Fruit fly (Drosophila melanogaster): ENCODE measurements around the gene vri.

DNA sequence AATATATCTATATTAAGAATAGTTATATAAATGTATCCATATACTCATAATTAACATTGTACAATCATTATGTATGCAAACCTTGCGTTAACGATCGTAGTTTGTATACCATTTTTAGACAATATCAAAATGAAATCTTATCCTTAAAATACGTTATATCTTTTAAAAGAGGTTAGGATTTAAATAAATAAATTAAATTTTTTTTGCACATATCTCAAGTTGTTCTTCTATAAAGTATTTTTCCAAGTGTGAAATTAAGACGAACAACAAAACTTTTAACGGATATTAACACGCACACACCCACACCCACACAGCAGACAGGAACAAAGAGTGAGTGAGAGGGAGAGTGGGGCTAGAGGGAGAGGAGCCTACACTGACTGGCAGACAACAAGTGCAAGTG, 1.2 kb downstream of the vri start:
- TF ChIP-seq CG15336 (GFP tag; IDR thresholded peaks at IDR 0.05) (peak; percentile 37; the same call in 1 of the 2 replicates), CG8319 (GFP tag; optimal IDR thresholded peaks at IDR 0.05) (peak; percentile 13), Blimp-1 (GFP tag; optimal IDR thresholded peaks at IDR 0.05) (no peak)
